Fruit fly (Drosophila melanogaster) whole organism, adult: ENCODE data around the gene CG9040.
A peak's percentile ranks its signal among the peaks of the same experiment; 100 is the strongest.

Experiments
- CG11617 ChIP-seq: fragments of 200-800 bp; sonication (Bioruptor generic); optimal IDR thresholded peaks from 2 replicates; lab custom pipeline; 2017; ENCODE audit warnings: mild to moderate bottlenecking, missing biosample characterization, missing genetic modification reagents, missing genetic modification characterization
- CG12768 ChIP-seq: fragments of 200-800 bp; sonication (Bioruptor generic); optimal IDR thresholded peaks from 2 replicates; lab custom pipeline; 2017; ENCODE audit warnings: missing biosample characterization, missing genetic modification characterization, mild to moderate bottlenecking, moderate library complexity, missing genetic modification reagents
- CG14711 ChIP-seq: fragments of 200-800 bp; sonication (Bioruptor generic); optimal IDR thresholded peaks from 2 replicates; lab custom pipeline; 2018; ENCODE audit warnings: missing biosample characterization, mild to moderate bottlenecking, missing genetic modification characterization, moderate library complexity
- CG1620 ChIP-seq: fragments of 200-800 bp; sonication (Bioruptor generic); optimal IDR thresholded peaks from 2 replicates; lab custom pipeline; 2016; ENCODE audit warnings: missing biosample characterization, missing genetic modification characterization
- CG33017 ChIP-seq: fragments of 200-800 bp; sonication (Bioruptor generic); optimal IDR thresholded peaks from 2 replicates; lab custom pipeline; 2018; ENCODE audit warnings: missing biosample characterization, mild to moderate bottlenecking, missing genetic modification characterization, moderate library complexity
- CG5204 ChIP-seq: fragments of 200-800 bp; sonication (Bioruptor generic); optimal IDR thresholded peaks from 2 replicates; lab custom pipeline; 2016; ENCODE audit warnings: missing biosample characterization, missing genetic modification characterization
- CG7045 ChIP-seq: fragments of 200-800 bp; sonication (Bioruptor generic); optimal IDR thresholded peaks from 2 replicates; lab custom pipeline; 2017; ENCODE audit warnings: missing biosample characterization, mild to moderate bottlenecking, missing genetic modification characterization
- CG7101 ChIP-seq: fragments of 200-800 bp; sonication (Bioruptor generic); optimal IDR thresholded peaks from 2 replicates; lab custom pipeline; 2018; ENCODE audit warnings: missing biosample characterization, mild to moderate bottlenecking, missing genetic modification characterization, moderate library complexity
- Clk ChIP-seq: fragments of 200-800 bp; sonication (Bioruptor generic); optimal IDR thresholded peaks from 2 replicates; lab custom pipeline; 2017; ENCODE audit warnings: missing biosample characterization, missing genetic modification characterization
- Crg-1 ChIP-seq: fragments of 200-800 bp; sonication (Bioruptor generic); optimal IDR thresholded peaks from 2 replicates; lab custom pipeline; 2016; ENCODE audit warnings: missing biosample characterization, missing genetic modification characterization
- Hr96 ChIP-seq: fragments of 200-800 bp; sonication (Bioruptor generic); optimal IDR thresholded peaks from 2 replicates; lab custom pipeline; 2016; ENCODE audit warnings: missing biosample characterization, missing genetic modification characterization
- Mnt ChIP-seq: fragments of 200-800 bp; sonication (Bioruptor generic); optimal IDR thresholded peaks from 2 replicates; lab custom pipeline; 2016; ENCODE audit warnings: missing biosample characterization, mild to moderate bottlenecking, missing genetic modification characterization
- bab1 ChIP-seq: fragments of 200-800 bp; sonication (Bioruptor generic); optimal IDR thresholded peaks from 3 replicates; lab custom pipeline; 2019; ENCODE audit warnings: missing biosample characterization, mild to moderate bottlenecking, missing genetic modification characterization, moderate library complexity
- cic ChIP-seq: fragments of 200-800 bp; sonication (Bioruptor generic); optimal IDR thresholded peaks from 2 replicates; lab custom pipeline; 2017; ENCODE audit warnings: missing biosample characterization, mild to moderate bottlenecking, missing genetic modification characterization, moderate library complexity
- cnc ChIP-seq, 2 experiments: fragments of >200 bp; optimal IDR thresholded peaks; 2 replicates each; lab custom pipeline; 2017
- kay ChIP-seq: fragments of 200-800 bp; sonication (Bioruptor generic); peaks from one replicate; lab custom pipeline; 2016; ENCODE audit warnings: missing biosample characterization, missing genetic modification characterization, borderline replicate concordance
- ovo ChIP-seq: fragments of 200-800 bp; sonication (Bioruptor generic); optimal IDR thresholded peaks from 2 replicates; lab custom pipeline; 2016; ENCODE audit warnings: missing biosample characterization, missing genetic modification characterization
- pad ChIP-seq: fragments of 200-800 bp; sonication (Bioruptor generic); optimal IDR thresholded peaks from 3 replicates; lab custom pipeline; 2017; ENCODE audit warnings: missing biosample characterization, missing genetic modification characterization, mild to moderate bottlenecking, moderate library complexity, missing genetic modification reagents
- tj ChIP-seq: fragments of 200-800 bp; sonication (Bioruptor generic); optimal IDR thresholded peaks from 3 replicates; lab custom pipeline; 2017; ENCODE audit warnings: missing biosample characterization, mild to moderate bottlenecking, missing genetic modification characterization, moderate library complexity
- toe ChIP-seq: fragments of 200-800 bp; sonication (Bioruptor generic); optimal IDR thresholded peaks from 2 replicates; lab custom pipeline; 2016; ENCODE audit warnings: missing biosample characterization, missing genetic modification characterization

Gene CG9040

dm6 chr3L:13952484-13953048 is 35.1 kb upstream of the CG9040 start:
- TF ChIP-seq kay (GFP tag; lab: Kevin White, UChicago) (peak; percentile 94), ovo (GFP tag; lab: Kevin White, UChicago) (no peak), Mnt (GFP tag; lab: Kevin White, UChicago) (peak; percentile 49), tj (GFP tag; lab: Kevin White, UChicago) (peak; percentile 5)

- TF ChIP-seq ovo (GFP tag; lab: Kevin White, UChicago) (no peak), tj (GFP tag; lab: Kevin White, UChicago) (no peak), CG5204 (GFP tag; lab: Kevin White, UChicago) (no peak), bab1 (GFP tag; lab: Kevin White, UChicago) (no peak), kay (GFP tag; lab: Kevin White, UChicago) (no peak), pad (GFP tag; lab: Kevin White, UChicago) (no peak), CG14711 (no peak), CG11617 (GFP tag; lab: Kevin White, UChicago) (no peak), CG12768 (GFP tag; lab: Kevin White, UChicago) (no peak), Clk (GFP tag; lab: Kevin White, UChicago) (no peak), Mnt (GFP tag; lab: Kevin White, UChicago) (no peak), CG1620 (GFP tag; lab: Kevin White, UChicago) (no peak), CG33017 (tag; lab: Kevin White, UChicago) (no peak), CG7101 (tag; lab: Kevin White, UChicago) (no peak), Hr96 (GFP tag; lab: Kevin White, UChicago) (no peak)
These were observed 31.0 kb upstream of the CG9040 start for dm6 chr3L:13956667-13957066.

dm6 chr3L:13957212-13957668 is 30.4 kb upstream of the CG9040 start:
- TF ChIP-seq CG1620 (GFP tag; lab: Kevin White, UChicago) (no peak), Crg-1 (GFP tag; lab: Kevin White, UChicago) (no peak), Mnt (GFP tag; lab: Kevin White, UChicago) (no peak), bab1 (GFP tag; lab: Kevin White, UChicago) (peak; percentile 44), pad (GFP tag; lab: Kevin White, UChicago) (no peak), CG14711 (peak; percentile 13), ovo (GFP tag; lab: Kevin White, UChicago) (no peak), CG12768 (GFP tag; lab: Kevin White, UChicago) (no peak), CG11617 (GFP tag; lab: Kevin White, UChicago) (peak; percentile 3), tj (GFP tag; lab: Kevin White, UChicago) (no peak), cic (GFP tag; lab: Kevin White, UChicago) (no peak), CG33017 (tag; lab: Kevin White, UChicago) (no peak), toe (GFP tag; lab: Kevin White, UChicago) (no peak), CG7045 (GFP tag; lab: Kevin White, UChicago) (no peak), CG7101 (tag; lab: Kevin White, UChicago) (no peak)

- TF ChIP-seq CG1620 (GFP tag; lab: Kevin White, UChicago) = no peak
- no peak for TF ChIP-seq CG5204 (GFP tag; lab: Kevin White, UChicago)
- TF ChIP-seq toe (GFP tag; lab: Kevin White, UChicago) = no peak
- no peak for TF ChIP-seq Clk (GFP tag; lab: Kevin White, UChicago)
- TF ChIP-seq Crg-1 (GFP tag; lab: Kevin White, UChicago) = no peak
- TF ChIP-seq CG33017 (tag; lab: Kevin White, UChicago) = no peak
- peak; percentile 93 for TF ChIP-seq tj (GFP tag; lab: Kevin White, UChicago)
- no peak for TF ChIP-seq bab1 (GFP tag; lab: Kevin White, UChicago)
- no peak for TF ChIP-seq CG12768 (GFP tag; lab: Kevin White, UChicago)
These were observed 29.9 kb upstream of the CG9040 start for dm6 chr3L:13957789-13958188.

dm6 chr3L:13964635-13965501 is 22.8 kb upstream of the CG9040 start, which contains the start of the genes Meics, Nxf3 and ssp2:
Gene Meics (minus strand): TSS chr3L:13964702.
Gene Nxf3 (plus strand): TSS chr3L:13965203.
Gene ssp2 (plus strand): TSS chr3L:13965203.
- TF ChIP-seq pad (GFP tag; lab: Kevin White, UChicago) (peak; percentile 27), CG7045 (GFP tag; lab: Kevin White, UChicago) (peak; percentile 64), toe (GFP tag; lab: Kevin White, UChicago) (peak; percentile 54), CG12768 (GFP tag; lab: Kevin White, UChicago) (no peak), CG5204 (GFP tag; lab: Kevin White, UChicago) (peak; percentile 29), cnc (optimal IDR thresholded peaks at IDR 0.05; lab: Kevin White, UChicago) (no peak), Hr96 (GFP tag; lab: Kevin White, UChicago) (peak; percentile 52), CG1620 (GFP tag; lab: Kevin White, UChicago) (peak; percentile 28), ovo (GFP tag; lab: Kevin White, UChicago) (no peak), CG14711 (peak; percentile 90), tj (GFP tag; lab: Kevin White, UChicago) (peak; percentile 24), CG11617 (GFP tag; lab: Kevin White, UChicago) (peak; percentile 33), Crg-1 (GFP tag; lab: Kevin White, UChicago) (peak; percentile 49), Mnt (GFP tag; lab: Kevin White, UChicago) (no peak), cic (GFP tag; lab: Kevin White, UChicago) (no peak), kay (GFP tag; lab: Kevin White, UChicago) (peak; percentile 98), bab1 (GFP tag; lab: Kevin White, UChicago) (no peak), Clk (GFP tag; lab: Kevin White, UChicago) (no peak), CG33017 (tag; lab: Kevin White, UChicago) (peak; percentile 16), CG7101 (tag; lab: Kevin White, UChicago) (no peak)
